Fruit fly (Drosophila melanogaster) whole organism, embryonic: Measurements from ENCODE around the gene SPH93.
A peak's percentile ranks its signal among the peaks of the same experiment; 100 is the strongest.

Experiments
- Atf-2 ChIP-seq: fragments of 200-800 bp; sonication (Bioruptor generic); optimal IDR thresholded peaks from 2 replicates; lab custom pipeline; 2016; ENCODE audit warnings: missing biosample characterization, missing genetic modification characterization
- Blimp-1 ChIP-seq: fragments of 200-800 bp; sonication (Bioruptor generic); optimal IDR thresholded peaks from 3 replicates; lab custom pipeline; 2018; ENCODE audit warnings: missing biosample characterization, missing genetic modification characterization, mild to moderate bottlenecking, moderate library complexity, missing genetic modification reagents
- CG10274 ChIP-seq: fragments of 200-800 bp; sonication (Bioruptor generic); optimal IDR thresholded peaks from 3 replicates; lab custom pipeline; 2017; ENCODE audit warnings: missing biosample characterization, mild to moderate bottlenecking, missing genetic modification characterization
- CG10366 ChIP-seq: fragments of 200-800 bp; sonication (Bioruptor generic); IDR thresholded peaks from 2 replicates; pipeline ENCODE4 v1.3.6; 2022; ENCODE audit warnings: missing biosample characterization, missing genetic modification characterization
- CG12391 ChIP-seq: fragments of 200-800 bp; sonication (Bioruptor generic); optimal IDR thresholded peaks from 3 replicates; lab custom pipeline; 2018; ENCODE audit warnings: missing biosample characterization, mild to moderate bottlenecking, missing genetic modification characterization, moderate library complexity
- CG14667 ChIP-seq: fragments of 200-800 bp; sonication (Bioruptor generic); IDR thresholded peaks from 2 replicates; pipeline ENCODE4 v1.3.6; 2022; ENCODE audit warnings: missing biosample characterization, missing genetic modification characterization
- CG16815 ChIP-seq: fragments of 200-800 bp; sonication (Bioruptor generic); optimal IDR thresholded peaks from 3 replicates; lab custom pipeline; 2017; ENCODE audit warnings: missing biosample characterization, mild to moderate bottlenecking, missing genetic modification characterization
- CG17568 ChIP-seq: fragments of 200-800 bp; sonication (Bioruptor generic); optimal IDR thresholded peaks from 2 replicates; lab custom pipeline; 2018; ENCODE audit warnings: missing biosample characterization, mild to moderate bottlenecking, missing genetic modification characterization, moderate library complexity
- CG1792 ChIP-seq: fragments of 200-800 bp; sonication (Bioruptor generic); optimal IDR thresholded peaks from 2 replicates; lab custom pipeline; 2016; ENCODE audit warnings: missing biosample characterization, missing genetic modification characterization
- CG18011 ChIP-seq: fragments of 200-800 bp; sonication (Bioruptor generic); optimal IDR thresholded peaks from 2 replicates; lab custom pipeline; 2017; ENCODE audit warnings: missing biosample characterization, missing genetic modification characterization, mild to moderate bottlenecking, moderate library complexity, missing genotype
- CG1832 ChIP-seq: fragments of 200-800 bp; sonication (Bioruptor generic); optimal IDR thresholded peaks from 2 replicates; lab custom pipeline; 2017; ENCODE audit warnings: missing biosample characterization, mild to moderate bottlenecking, missing genetic modification characterization, inconsistent platforms
- CG18476 ChIP-seq: fragments of 200-800 bp; sonication (Bioruptor generic); optimal IDR thresholded peaks from 2 replicates; lab custom pipeline; 2016; ENCODE audit warnings: missing biosample characterization, mild to moderate bottlenecking, missing genetic modification characterization
- CG18599 ChIP-seq: fragments of 200-800 bp; sonication (Bioruptor generic); optimal IDR thresholded peaks from 3 replicates; lab custom pipeline; 2017; ENCODE audit warnings: missing biosample characterization, missing genetic modification characterization, mild to moderate bottlenecking, moderate library complexity, missing genetic modification reagents
- CG2875 ChIP-seq: fragments of 200-800 bp; sonication (Bioruptor generic); optimal IDR thresholded peaks from 2 replicates; lab custom pipeline; 2017; ENCODE audit warnings: missing biosample characterization, mild to moderate bottlenecking, missing genetic modification characterization, missing genetic modification reagents
- CG3065 ChIP-seq: fragments of 200-800 bp; sonication (Bioruptor generic); optimal IDR thresholded peaks from 2 replicates; lab custom pipeline; 2016; ENCODE audit warnings: missing biosample characterization, missing genetic modification characterization
- CG33213 ChIP-seq: fragments of 200-800 bp; sonication (Bioruptor generic); optimal IDR thresholded peaks from 3 replicates; lab custom pipeline; 2016; ENCODE audit warnings: missing biosample characterization, missing genetic modification characterization
- CG3407 ChIP-seq: fragments of 200-800 bp; sonication (Bioruptor generic); optimal IDR thresholded peaks from 2 replicates; lab custom pipeline; 2018; ENCODE audit warnings: missing biosample characterization, mild to moderate bottlenecking, missing genetic modification characterization
- CG4424 ChIP-seq: fragments of 200-800 bp; sonication (Bioruptor generic); optimal IDR thresholded peaks from 3 replicates; lab custom pipeline; 2016; ENCODE audit warnings: missing biosample characterization, missing genetic modification characterization
- CG4707 ChIP-seq: fragments of 200-800 bp; sonication (Bioruptor generic); optimal IDR thresholded peaks from 2 replicates; lab custom pipeline; 2018; ENCODE audit warnings: missing biosample characterization, mild to moderate bottlenecking, missing genetic modification characterization, moderate library complexity
- CG7372 ChIP-seq: fragments of 200-800 bp; sonication (Bioruptor generic); IDR thresholded peaks from 2 replicates; pipeline ENCODE4 v1.3.6; 2022; ENCODE audit warnings: missing biosample characterization, missing genetic modification characterization
- CG8281 ChIP-seq: fragments of 200-800 bp; sonication (Bioruptor generic); optimal IDR thresholded peaks from 2 replicates; lab custom pipeline; 2018; ENCODE audit warnings: missing biosample characterization, mild to moderate bottlenecking, missing genetic modification characterization, moderate library complexity
- CG9797 ChIP-seq: fragments of 200-800 bp; sonication (Bioruptor generic); optimal IDR thresholded peaks from 3 replicates; lab custom pipeline; 2018; ENCODE audit warnings: missing biosample characterization, mild to moderate bottlenecking, missing genetic modification characterization
- CTCF ChIP-seq: fragments of 200-800 bp; sonication (Bioruptor generic); optimal IDR thresholded peaks from 2 replicates; lab custom pipeline; 2017; ENCODE audit warnings: missing biosample characterization, mild to moderate bottlenecking, missing genetic modification characterization, moderate library complexity
- D19B ChIP-seq: fragments of 200-800 bp; sonication (Bioruptor generic); optimal IDR thresholded peaks from 2 replicates; lab custom pipeline; 2017; ENCODE audit warnings: missing biosample characterization, mild to moderate bottlenecking, missing genetic modification characterization
- Deaf1 ChIP-seq: fragments of 200-800 bp; optimal IDR thresholded peaks from 3 replicates; lab custom pipeline; 2019; ENCODE audit warnings: missing biosample characterization, mild to moderate bottlenecking, missing genetic modification characterization, moderate library complexity
- Dp ChIP-seq: fragments of 200-800 bp; sonication (Bioruptor generic); optimal IDR thresholded peaks from 2 replicates; lab custom pipeline; 2018; ENCODE audit warnings: missing biosample characterization, mild to moderate bottlenecking, missing genetic modification characterization, moderate library complexity
- Fer3 ChIP-seq: fragments of 200-800 bp; sonication (Bioruptor generic); optimal IDR thresholded peaks from 2 replicates; lab custom pipeline; 2018; ENCODE audit warnings: missing biosample characterization, mild to moderate bottlenecking, missing genetic modification characterization, moderate library complexity
- Mad ChIP-seq: fragments of 200-800 bp; sonication (Bioruptor generic); optimal IDR thresholded peaks from 2 replicates; lab custom pipeline; 2016; ENCODE audit warnings: missing biosample characterization, missing genetic modification characterization
- Nf-YC ChIP-seq: fragments of 200-800 bp; optimal IDR thresholded peaks from 3 replicates; lab custom pipeline; 2019; ENCODE audit warnings: missing biosample characterization, mild to moderate bottlenecking, missing genetic modification characterization, moderate library complexity
- Pdp1 ChIP-seq, 2 experiments: fragments of 200-800 bp; sonication (Bioruptor generic); optimal IDR thresholded peaks; 3 replicates each; lab custom pipeline; 2016; ENCODE audit warnings: missing biosample characterization in 2 of 2, missing genetic modification characterization in 2 of 2, mild to moderate bottlenecking in 1 of 2, moderate library complexity in 1 of 2
- Ptx1 ChIP-seq: fragments of 200-800 bp; sonication (Bioruptor generic); IDR thresholded peaks from 2 replicates; pipeline ENCODE4 v1.3.6; 2022; ENCODE audit warnings: missing biosample characterization, missing genetic modification characterization
- Ravus ChIP-seq: fragments of 200-800 bp; sonication (Bioruptor generic); IDR thresholded peaks from 2 replicates; pipeline ENCODE4 v1.3.6; 2022; ENCODE audit warnings: missing biosample characterization, missing genetic modification characterization
- TFAM ChIP-seq: fragments of 200-800 bp; sonication (Bioruptor generic); optimal IDR thresholded peaks from 2 replicates; lab custom pipeline; 2017; ENCODE audit warnings: missing biosample characterization, missing genetic modification characterization, inconsistent platforms
- Xbp1 ChIP-seq: fragments of 200-800 bp; sonication (Bioruptor generic); optimal IDR thresholded peaks from 3 replicates; lab custom pipeline; 2016; ENCODE audit warnings: missing biosample characterization, mild to moderate bottlenecking, missing genetic modification characterization
- al ChIP-seq: fragments of 200-800 bp; sonication (Bioruptor generic); IDR thresholded peaks from 2 replicates; pipeline ENCODE4 v1.3.6; 2022; ENCODE audit warnings: missing biosample characterization, missing genetic modification characterization
- dan ChIP-seq: fragments of 200-800 bp; sonication (Bioruptor generic); IDR thresholded peaks from 2 replicates; pipeline ENCODE4 v1.3.6; 2022; ENCODE audit warnings: missing biosample characterization, missing genetic modification characterization
- danr ChIP-seq: fragments of 200-800 bp; sonication (Bioruptor generic); IDR thresholded peaks from 2 replicates; pipeline ENCODE4 v1.3.6; 2022; ENCODE audit warnings: missing biosample characterization, missing genetic modification characterization
- dmrt99B ChIP-seq: fragments of 200-800 bp; sonication (Bioruptor generic); optimal IDR thresholded peaks from 2 replicates; lab custom pipeline; 2018; ENCODE audit warnings: missing biosample characterization, mild to moderate bottlenecking, missing genetic modification characterization, moderate library complexity
- dpn ChIP-seq, 2 experiments: fragments of 200-800 bp; sonication (Bioruptor generic); optimal IDR thresholded peaks; 3 replicates each; lab custom pipeline; 2016; ENCODE audit warnings: missing biosample characterization in 2 of 2, missing genetic modification characterization in 2 of 2
- fd64A ChIP-seq: fragments of 200-800 bp; sonication (Bioruptor generic); optimal IDR thresholded peaks from 3 replicates; lab custom pipeline; 2018; ENCODE audit warnings: missing biosample characterization, mild to moderate bottlenecking, missing genetic modification characterization
- fu2 ChIP-seq: fragments of 200-800 bp; sonication (Bioruptor generic); optimal IDR thresholded peaks from 2 replicates; lab custom pipeline; 2016; ENCODE audit warnings: missing biosample characterization, missing genetic modification characterization
- nerfin-2 ChIP-seq: fragments of 200-800 bp; sonication (Bioruptor generic); IDR thresholded peaks from 2 replicates; pipeline ENCODE4 v1.3.6; 2022; ENCODE audit warnings: missing biosample characterization, missing genetic modification characterization; ENCODE audit not compliant: partially characterized antibody
- onecut ChIP-seq: fragments of 200-800 bp; sonication (Bioruptor generic); IDR thresholded peaks from 2 replicates; pipeline ENCODE4 v1.3.6; 2022; ENCODE audit warnings: missing biosample characterization, missing genetic modification characterization
- pb ChIP-seq: fragments of 200-800 bp; sonication (Bioruptor generic); optimal IDR thresholded peaks from 3 replicates; lab custom pipeline; 2016; ENCODE audit warnings: missing biosample characterization, missing genetic modification characterization
- phol ChIP-seq: fragments of 200-800 bp; sonication (Bioruptor generic); optimal IDR thresholded peaks from 3 replicates; lab custom pipeline; 2018; ENCODE audit warnings: missing biosample characterization, mild to moderate bottlenecking, missing genetic modification characterization, moderate library complexity
- tio ChIP-seq: fragments of 200-800 bp; sonication (Bioruptor generic); optimal IDR thresholded peaks from 2 replicates; lab custom pipeline; 2017; ENCODE audit warnings: missing biosample characterization, missing genetic modification characterization, inconsistent platforms
- unc-4 ChIP-seq: fragments of 200-800 bp; sonication (Bioruptor generic); IDR thresholded peaks from 2 replicates; pipeline ENCODE4 v1.3.6; 2022; ENCODE audit warnings: missing biosample characterization, missing genetic modification characterization; ENCODE audit not compliant: partially characterized antibody
- vfl ChIP-seq: fragments of 200-800 bp; sonication (Bioruptor generic); optimal IDR thresholded peaks from 2 replicates; lab custom pipeline; 2016; ENCODE audit warnings: missing biosample characterization, missing genetic modification characterization
- zfh1 ChIP-seq: fragments of 200-800 bp; sonication (Bioruptor generic); IDR thresholded peaks from 3 replicates; pipeline ENCODE4 v1.3.6; 2022; ENCODE audit warnings: missing biosample characterization, missing genetic modification characterization

SPH93 gene

DNA sequence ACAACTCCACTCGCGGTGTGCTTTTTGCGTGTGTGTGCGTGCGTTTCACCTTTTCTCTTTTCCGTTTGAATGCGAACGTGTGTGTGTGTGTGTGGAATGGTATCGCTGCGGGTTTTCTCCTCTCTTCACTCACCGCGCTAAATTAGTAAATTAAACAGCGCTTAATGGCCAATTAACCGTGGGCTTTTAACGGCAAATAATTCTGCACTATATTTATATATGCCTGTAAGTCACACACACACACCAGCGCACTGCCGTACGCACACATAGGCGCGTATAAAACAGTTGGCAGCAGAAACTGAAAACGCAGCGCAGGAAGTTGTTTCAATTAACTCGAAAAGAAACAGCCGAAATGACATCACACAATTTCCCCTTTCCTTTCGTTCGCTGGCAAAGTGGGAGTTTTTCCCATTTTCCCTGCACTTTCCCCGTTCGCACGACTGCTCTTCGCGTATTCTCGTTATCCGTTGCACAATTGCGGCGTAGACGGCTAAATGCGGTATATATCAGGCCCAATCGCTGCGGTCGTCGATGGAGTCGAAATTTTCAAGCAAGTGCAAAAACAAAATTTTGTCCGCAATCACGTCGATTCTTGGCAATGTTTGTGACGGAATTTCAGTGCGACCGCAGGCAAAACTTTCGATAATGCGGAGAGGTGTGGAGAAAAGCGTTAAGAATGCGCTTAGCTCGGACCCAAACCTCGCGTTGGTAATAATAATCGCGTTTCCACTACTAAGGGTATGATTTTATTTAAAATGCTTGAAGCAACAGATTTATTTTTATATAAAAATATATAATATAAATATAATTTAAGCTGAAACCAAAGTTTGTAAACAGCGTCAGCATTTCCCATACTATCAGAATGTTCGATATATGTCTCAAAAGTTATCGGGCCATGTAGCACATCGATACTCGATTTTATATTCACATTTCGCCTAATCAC is 17.1 kb upstream of the SPH93 start, which contains the start of gene BicD (continued):
- no peak for TF ChIP-seq al
- no peak for TF ChIP-seq danr (GFP tag; lab: Robert Waterston, UW)
- TF ChIP-seq Ptx1 (GFP tag; lab: Robert Waterston, UW), result no peak
- no peak for TF ChIP-seq TFAM (GFP tag; lab: Kevin White, UChicago)
- no peak for TF ChIP-seq CG8281 (tag; lab: Kevin White, UChicago)
- no peak for TF ChIP-seq dmrt99B (tag; lab: Kevin White, UChicago)
- TF ChIP-seq unc-4 (GFP tag; lab: Robert Waterston, UW), result peak; percentile 78
- TF ChIP-seq phol (tag; lab: Kevin White, UChicago), result peak; percentile 58
- no peak for TF ChIP-seq Xbp1 (GFP tag; lab: Kevin White, UChicago)
- peak; percentile 54 for TF ChIP-seq CTCF (GFP tag; lab: Kevin White, UChicago)
- TF ChIP-seq onecut (GFP tag; lab: Robert Waterston, UW), result 0 out of 2 replicates have a peak, but pooled peaks have one; percentile 4
- peak; percentile 26 for TF ChIP-seq CG18599 (GFP tag; lab: Kevin White, UChicago)
- TF ChIP-seq Ravus (GFP tag; lab: Robert Waterston, UW), result no peak
- TF ChIP-seq zfh1 (GFP tag; lab: Robert Waterston, UW), result no peak
- TF ChIP-seq CG18476, result no peak
- TF ChIP-seq CG7372 (GFP tag; lab: Robert Waterston, UW), result no peak
- TF ChIP-seq Fer3, result peak; percentile 5
- no peak for TF ChIP-seq CG4424 (GFP tag; lab: Kevin White, UChicago)
- peak; percentile 45 for TF ChIP-seq nerfin-2
- no peak for TF ChIP-seq D19B (GFP tag; lab: Kevin White, UChicago)
- TF ChIP-seq pb, result no peak
- TF ChIP-seq CG10366 (GFP tag; lab: Robert Waterston, UW), result 0 out of 2 replicates have a peak, but pooled peaks have one; percentile 8
- peak; percentile 53 for TF ChIP-seq Nf-YC (tag; lab: Kevin White, UChicago)
- TF ChIP-seq CG16815 (GFP tag; lab: Kevin White, UChicago), result no peak
- no peak for TF ChIP-seq CG10274
- no peak for TF ChIP-seq tio (GFP tag; lab: Kevin White, UChicago)
- TF ChIP-seq Mad, result no peak
- TF ChIP-seq dpn (GFP tag; optimal IDR thresholded peaks at IDR 0.05; lab: Kevin White, UChicago), result no peak
- no peak for TF ChIP-seq CG33213
- TF ChIP-seq CG12391 (tag; lab: Kevin White, UChicago), result peak; percentile 53
- no peak for TF ChIP-seq fu2 (GFP tag; lab: Kevin White, UChicago)
- TF ChIP-seq CG2875 (GFP tag; lab: Kevin White, UChicago), result no peak
- TF ChIP-seq CG1792, result no peak
- TF ChIP-seq CG9797, result peak; percentile 80
- peak; percentile 34 for TF ChIP-seq Deaf1 (tag; lab: Kevin White, UChicago)
- TF ChIP-seq vfl (GFP tag; lab: Kevin White, UChicago), result no peak
- no peak for TF ChIP-seq dan (GFP tag; lab: Robert Waterston, UW)
- TF ChIP-seq Blimp-1 (GFP tag; lab: Kevin White, UChicago), result peak; percentile 2
- no peak for TF ChIP-seq CG18011 (GFP tag; lab: Kevin White, UChicago)
- TF ChIP-seq CG3407 (GFP tag; lab: Kevin White, UChicago), result no peak
- TF ChIP-seq CG14667, result no peak
- TF ChIP-seq CG17568 (GFP tag; lab: Kevin White, UChicago), result no peak
- TF ChIP-seq CG3065 (GFP tag; lab: Kevin White, UChicago), result no peak
- TF ChIP-seq Atf-2 (GFP tag; lab: Kevin White, UChicago), result no peak
- TF ChIP-seq CG4707 (GFP tag; lab: Kevin White, UChicago), result no peak
- peak in 1 of 2 experiments; percentile 62 for TF ChIP-seq Pdp1 (GFP tag; optimal IDR thresholded peaks at IDR 0.05; lab: Kevin White, UChicago)
- TF ChIP-seq fd64A (GFP tag; lab: Kevin White, UChicago), result no peak
- TF ChIP-seq CG1832 (GFP tag; lab: Kevin White, UChicago), result no peak
- peak; percentile 46 for TF ChIP-seq Dp (GFP tag; lab: Kevin White, UChicago)
